Worm (Caenorhabditis elegans) whole organism, young adult: ENCODE data around the gene M163.21.
A peak's percentile ranks its signal among the peaks of the same experiment; 100 is the strongest.

ENCODE experiments used
- B0019.2 ChIP-seq: fragments of 200-800 bp; sonication (Bioruptor generic); conservative IDR thresholded peaks from 2 replicates; pipeline ENCODE4 v1.3.6; 2022; ENCODE audit warnings: missing genetic modification reagents, missing genetic modification characterization, missing compliant biosample characterization
- F10E7.11 ChIP-seq: sonication (generic microtip); optimal IDR thresholded peaks from 2 replicates; lab custom pipeline; 2017; ENCODE audit warnings: mild to moderate bottlenecking, missing genetic modification characterization, moderate library complexity, missing compliant biosample characterization
- F23B12.7 ChIP-seq: sonication (generic microtip); optimal IDR thresholded peaks from 2 replicates; lab custom pipeline; 2017; ENCODE audit warnings: missing genetic modification characterization, mild to moderate bottlenecking, missing compliant biosample characterization, antibody characterized with exemption, moderate library complexity; ENCODE audit not compliant: insufficient read depth
- F39B2.1 ChIP-seq: fragments of 200-800 bp; sonication (Bioruptor generic); IDR thresholded peaks from 2 replicates; pipeline ENCODE4 v1.3.6; 2022; ENCODE audit warnings: missing genetic modification reagents, missing genetic modification characterization, missing compliant biosample characterization
- F52B5.7 ChIP-seq: sonication (generic microtip); optimal IDR thresholded peaks from 2 replicates; lab custom pipeline; 2016; ENCODE audit warnings: mild to moderate bottlenecking, missing genetic modification characterization, missing compliant biosample characterization
- K11D2.4 ChIP-seq: fragments of 200-800 bp; sonication (Bioruptor generic); IDR thresholded peaks from 2 replicates; pipeline ENCODE4 v1.3.6; 2022; ENCODE audit warnings: missing genetic modification reagents, missing genetic modification characterization, missing compliant biosample characterization
- K12H6.12 ChIP-seq: fragments of 200-800 bp; sonication (Bioruptor generic); optimal IDR thresholded peaks from 2 replicates; lab custom pipeline; 2018; ENCODE audit warnings: mild to moderate bottlenecking, missing genetic modification characterization, missing compliant biosample characterization
- Y79H2A.3 ChIP-seq: fragments of 200-800 bp; sonication (Bioruptor generic); conservative IDR thresholded peaks from 2 replicates; pipeline ENCODE4 v1.3.6; 2022; ENCODE audit warnings: missing genetic modification reagents, missing genetic modification characterization, missing compliant biosample characterization
- ZK185.1 ChIP-seq: sonication (generic microtip); optimal IDR thresholded peaks from 2 replicates; lab custom pipeline; 2016; ENCODE audit warnings: mild to moderate bottlenecking, missing genetic modification characterization, missing compliant biosample characterization; ENCODE audit not compliant: poor library complexity, severe bottlenecking
- akir-1 ChIP-seq: fragments of 200-800 bp; sonication (Bioruptor generic); optimal IDR thresholded peaks from 2 replicates; lab custom pipeline; 2018; ENCODE audit warnings: mild to moderate bottlenecking, missing genetic modification characterization, moderate library complexity, missing compliant biosample characterization
- atf-7 ChIP-seq: sonication (generic microtip); optimal IDR thresholded peaks from 2 replicates; lab custom pipeline; 2017; ENCODE audit warnings: mild to moderate bottlenecking, missing genetic modification characterization, missing compliant biosample characterization
- attf-3 ChIP-seq: fragments of 200-800 bp; sonication (Bioruptor generic); conservative IDR thresholded peaks from 2 replicates; pipeline ENCODE4 v1.3.6; 2022; ENCODE audit warnings: missing genetic modification reagents, missing genetic modification characterization, missing compliant biosample characterization
- attf-5 ChIP-seq: fragments of 200-800 bp; sonication (Bioruptor generic); optimal IDR thresholded peaks from 2 replicates; lab custom pipeline; 2018; ENCODE audit warnings: mild to moderate bottlenecking, missing genetic modification characterization, missing compliant biosample characterization
- bed-2 ChIP-seq: fragments of 200-800 bp; sonication (Bioruptor generic); IDR thresholded peaks from 2 replicates; pipeline ENCODE4 v1.3.6; 2022; ENCODE audit warnings: missing genetic modification reagents, missing genetic modification characterization, missing compliant biosample characterization
- cebp-1 ChIP-seq, 2 experiments: fragments of 200-800 bp in 1 of 2; sonication (Bioruptor generic) in 1 of 2; sonication (generic microtip) in 1 of 2; IDR thresholded peaks in 1 of 2; optimal IDR thresholded peaks in 1 of 2; 2 replicates each; pipeline versions ENCODE4 v1.3.6 to Lab custom; 2017 to 2022; ENCODE audit warnings: missing compliant biosample characterization in 2 of 2, missing genetic modification characterization in 2 of 2, mild to moderate bottlenecking in 1 of 2, missing genetic modification reagents in 1 of 2, moderate library complexity in 1 of 2
- cebp-2 ChIP-seq: fragments of 200-800 bp; sonication (Bioruptor generic); IDR thresholded peaks from 2 replicates; pipeline ENCODE4 v1.3.6; 2022; ENCODE audit warnings: missing genetic modification characterization, missing compliant biosample characterization
- ceh-100 ChIP-seq: fragments of 200-800 bp; sonication (Bioruptor generic); IDR thresholded peaks from 2 replicates; pipeline ENCODE4 v1.3.6; 2022; ENCODE audit warnings: missing genetic modification reagents, missing genetic modification characterization, missing compliant biosample characterization
- ceh-27 ChIP-seq: fragments of 200-800 bp; sonication (Bioruptor generic); optimal IDR thresholded peaks from 2 replicates; lab custom pipeline; 2018; ENCODE audit warnings: mild to moderate bottlenecking, missing genetic modification characterization, moderate library complexity, missing compliant biosample characterization
- chd-7 ChIP-seq: sonication (generic microtip); optimal IDR thresholded peaks from 2 replicates; lab custom pipeline; 2016; ENCODE audit warnings: mild to moderate bottlenecking, missing genetic modification characterization, moderate library complexity, missing compliant biosample characterization
- egl-18 ChIP-seq: fragments of 200-800 bp; sonication (Bioruptor generic); IDR thresholded peaks from 2 replicates; pipeline ENCODE4 v1.3.6; 2022; ENCODE audit warnings: missing genetic modification reagents, missing genetic modification characterization, missing compliant biosample characterization
- egrh-3 ChIP-seq: fragments of 200-800 bp; sonication (Bioruptor generic); IDR thresholded peaks from 2 replicates; pipeline ENCODE4 v1.3.6; 2022; ENCODE audit warnings: missing genetic modification reagents, missing genetic modification characterization, missing compliant biosample characterization
- ets-4 ChIP-seq: fragments of 200-800 bp; sonication (Bioruptor generic); optimal IDR thresholded peaks from 2 replicates; lab custom pipeline; 2018; ENCODE audit warnings: mild to moderate bottlenecking, missing genetic modification characterization, missing compliant biosample characterization
- fkh-3 ChIP-seq: sonication (generic microtip); optimal IDR thresholded peaks from 2 replicates; lab custom pipeline; 2016; ENCODE audit warnings: mild to moderate bottlenecking, missing genetic modification characterization, missing compliant biosample characterization
- hmg-1.2 ChIP-seq: fragments of 200-800 bp; sonication (Bioruptor generic); IDR thresholded peaks from 2 replicates; pipeline ENCODE4 v1.3.6; 2022; ENCODE audit warnings: missing genetic modification reagents, missing genetic modification characterization, missing compliant biosample characterization
- hrde-1 ChIP-seq: sonication (generic microtip); optimal IDR thresholded peaks from 2 replicates; lab custom pipeline; 2016; ENCODE audit warnings: missing genetic modification characterization, mild to moderate bottlenecking, missing compliant biosample characterization, moderate library complexity, missing genotype, missing genetic modification reagents, borderline replicate concordance
- hsf-1 ChIP-seq: fragments of 200-800 bp; sonication (Bioruptor generic); IDR thresholded peaks from 2 replicates; pipeline ENCODE4 v1.3.6; 2022; ENCODE audit warnings: missing genetic modification reagents, missing genetic modification characterization, missing compliant biosample characterization
- let-526 ChIP-seq: fragments of 200-800 bp; sonication (Bioruptor generic); IDR thresholded peaks from 2 replicates; pipeline ENCODE4 v1.3.6; 2022; ENCODE audit warnings: missing genetic modification reagents, missing genetic modification characterization, missing compliant biosample characterization
- lin-35 ChIP-seq, 3 experiments: fragments of 150-350 bp in 2 of 3; sonication (generic microtip) in 1 of 3; optimal IDR thresholded peaks; 2 replicates each; lab custom pipeline; 2014 to 2018; ENCODE audit warnings: missing biosample characterization in 3 of 3, missing genetic modification characterization in 3 of 3, missing genetic modification reagents in 3 of 3
- lin-40 ChIP-seq: sonication (generic microtip); optimal IDR thresholded peaks from 2 replicates; lab custom pipeline; 2016; ENCODE audit warnings: missing genetic modification characterization, mild to moderate bottlenecking, missing compliant biosample characterization, missing genotype, missing genetic modification reagents
- nfya-2 ChIP-seq: fragments of 200-800 bp; sonication (Bioruptor generic); IDR thresholded peaks from 2 replicates; pipeline ENCODE4 v1.3.6; 2022; ENCODE audit warnings: missing genetic modification reagents, missing genetic modification characterization, missing compliant biosample characterization
- nfyb-1 ChIP-seq: fragments of 200-800 bp; sonication (Bioruptor generic); IDR thresholded peaks from 2 replicates; pipeline ENCODE4 v1.3.6; 2022; ENCODE audit warnings: missing genetic modification reagents, missing genetic modification characterization, missing compliant biosample characterization
- nhr-120 ChIP-seq: fragments of 200-800 bp; sonication (Bioruptor generic); IDR thresholded peaks from 2 replicates; pipeline ENCODE4 v1.3.6; 2022; ENCODE audit warnings: missing genetic modification characterization, missing compliant biosample characterization
- nhr-90 ChIP-seq: sonication (generic microtip); optimal IDR thresholded peaks from 2 replicates; lab custom pipeline; 2016; ENCODE audit warnings: missing genotype, mild to moderate bottlenecking, missing genetic modification characterization, missing compliant biosample characterization
- rec-8 ChIP-seq, 2 experiments: sonication (generic microtip); optimal IDR thresholded peaks; 2 replicates each; lab custom pipeline; 2016; ENCODE audit warnings: mild to moderate bottlenecking in 2 of 2, missing genetic modification characterization in 2 of 2, missing genetic modification reagents in 2 of 2, missing genotype in 2 of 2, missing biosample characterization in 1 of 2, missing compliant biosample characterization in 1 of 2, moderate library complexity in 1 of 2
- rpc-1 ChIP-seq, 2 experiments: fragments of 150-350 bp in 1 of 2; sonication (generic microtip) in 1 of 2; optimal IDR thresholded peaks; 2 replicates each; lab custom pipeline; 2014 to 2018; ENCODE audit warnings: missing biosample characterization in 1 of 2, missing genetic modification characterization in 1 of 2, missing genetic modification reagents in 1 of 2, missing genotype in 1 of 2
- snpc-1.1 ChIP-seq: sonication (generic microtip); optimal IDR thresholded peaks from 2 replicates; lab custom pipeline; 2017; ENCODE audit warnings: missing genetic modification characterization, mild to moderate bottlenecking, missing compliant biosample characterization, antibody characterized with exemption, moderate library complexity, missing genotype, missing genetic modification reagents; ENCODE audit not compliant: insufficient read depth
- snpc-3.4 ChIP-seq: sonication (generic microtip); optimal IDR thresholded peaks from 2 replicates; lab custom pipeline; 2017; ENCODE audit warnings: missing genetic modification characterization, mild to moderate bottlenecking, missing compliant biosample characterization, antibody characterized with exemption, moderate library complexity, missing genotype, missing genetic modification reagents
- snpc-4 ChIP-seq, 5 experiments: fragments of 150-350 bp in 1 of 5; sonication (generic microtip) in 4 of 5; optimal IDR thresholded peaks; 2 replicates each; lab custom pipeline; 2014 to 2018; ENCODE audit warnings: missing genetic modification characterization in 5 of 5, missing biosample characterization in 3 of 5, antibody characterized with exemption in 2 of 5, mild to moderate bottlenecking in 2 of 5, missing compliant biosample characterization in 2 of 5, missing genotype in 2 of 5, moderate library complexity in 2 of 5, missing genetic modification reagents in 1 of 5
- sptf-2 ChIP-seq: fragments of 200-800 bp; sonication (Bioruptor generic); optimal IDR thresholded peaks from 2 replicates; lab custom pipeline; 2018; ENCODE audit warnings: mild to moderate bottlenecking, missing genetic modification characterization, missing compliant biosample characterization
- tbp1 ChIP-seq: fragments of 200-800 bp; sonication (Bioruptor generic); optimal IDR thresholded peaks from 2 replicates; lab custom pipeline; 2018; ENCODE audit warnings: mild to moderate bottlenecking, missing genetic modification characterization, missing compliant biosample characterization
- tlf-1 ChIP-seq: fragments of 200-800 bp; sonication (Bioruptor generic); optimal IDR thresholded peaks from 2 replicates; lab custom pipeline; 2018; ENCODE audit warnings: mild to moderate bottlenecking, missing genetic modification characterization, missing compliant biosample characterization
- ztf-22 ChIP-seq: fragments of 200-800 bp; sonication (Bioruptor generic); optimal IDR thresholded peaks from 2 replicates; lab custom pipeline; 2018; ENCODE audit warnings: mild to moderate bottlenecking, missing genetic modification characterization, moderate library complexity, missing compliant biosample characterization
- ztf-25 ChIP-seq: fragments of 200-800 bp; sonication (Bioruptor generic); IDR thresholded peaks from 2 replicates; pipeline ENCODE4 v1.3.6; 2022; ENCODE audit warnings: missing genetic modification reagents, missing genetic modification characterization, missing compliant biosample characterization
- ztf-26 ChIP-seq: sonication (generic microtip); optimal IDR thresholded peaks from 2 replicates; lab custom pipeline; 2017; ENCODE audit warnings: missing genetic modification characterization, missing compliant biosample characterization
- ztf-6 ChIP-seq: fragments of 200-800 bp; sonication (Bioruptor generic); IDR thresholded peaks from 2 replicates; pipeline ENCODE4 v1.3.6; 2022; ENCODE audit warnings: missing genetic modification reagents, missing genetic modification characterization, missing compliant biosample characterization

The M163.21 gene

DNA sequence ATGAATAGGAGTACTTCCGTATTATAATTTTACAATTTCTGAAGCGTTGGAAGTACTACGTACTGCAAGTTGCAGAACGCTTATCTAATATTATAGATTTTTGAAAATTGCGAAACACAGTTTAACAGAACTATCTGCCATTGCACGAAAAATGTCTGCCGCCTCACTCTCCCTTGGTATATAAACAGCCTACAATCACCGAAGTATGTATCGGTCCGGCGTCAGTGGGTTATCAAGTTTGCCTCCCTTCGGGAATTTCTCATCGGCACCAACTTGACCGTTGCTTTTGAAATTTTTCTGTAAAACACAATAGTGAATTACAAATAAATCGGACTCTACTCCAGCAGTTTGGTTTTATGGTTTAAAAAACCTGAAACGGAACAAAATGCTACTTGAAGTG lies 10.7 kb downstream of the M163.21 start (continued):
- peak; percentile 38 for TF ChIP-seq ZK185.1 (tag; lab: Kevin White, UChicago)
- TF ChIP-seq ztf-26 (tag; lab: Kevin White, UChicago) = peak; percentile 43
- no peak for TF ChIP-seq hrde-1
- no peak for TF ChIP-seq F39B2.1 (GFP tag; lab: Robert Waterston, UW)
- no peak for TF ChIP-seq ets-4
- no peak for TF ChIP-seq egrh-3 (GFP tag; lab: Robert Waterston, UW)
- no peak for TF ChIP-seq ztf-22 (GFP tag; lab: Kevin White, UChicago)
- peak; percentile 49 for TF ChIP-seq lin-40 (tag; lab: Kevin White, UChicago)
- no peak for TF ChIP-seq atf-7
- TF ChIP-seq nhr-120 (GFP tag; lab: Robert Waterston, UW) = no peak
- TF ChIP-seq attf-3 (GFP tag; lab: Robert Waterston, UW) = no peak
- TF ChIP-seq nfya-2 (GFP tag; lab: Robert Waterston, UW) = no peak
- no peak for TF ChIP-seq sptf-2 (GFP tag; lab: Kevin White, UChicago)
- no peak for TF ChIP-seq fkh-3
- peak; percentile 61; the same call in 1 of the 2 replicates for TF ChIP-seq nfyb-1 (GFP tag; lab: Robert Waterston, UW)
- TF ChIP-seq F52B5.7 (tag; lab: Kevin White, UChicago) = no peak
- no peak for TF ChIP-seq attf-5 (GFP tag; lab: Kevin White, UChicago)
- peak; percentile 53 for TF ChIP-seq tbp1 (GFP tag; lab: Kevin White, UChicago)
- TF ChIP-seq rpc-1 (optimal IDR thresholded peaks at IDR 0.05; lab: Kevin White, UChicago) = peak; percentile 49
- TF ChIP-seq rpc-1 (tag; optimal IDR thresholded peaks at IDR 0.05; lab: Kevin White, UChicago) = peak; percentile 33
- no peak for TF ChIP-seq hsf-1
- no peak for TF ChIP-seq chd-7 (tag; lab: Kevin White, UChicago)
- no peak for TF ChIP-seq K11D2.4 (GFP tag; lab: Robert Waterston, UW)
- TF ChIP-seq ceh-27 (GFP tag; lab: Kevin White, UChicago) = no peak
- no peak for TF ChIP-seq bed-2 (GFP tag; lab: Robert Waterston, UW)
- no peak for TF ChIP-seq egl-18
- no peak for TF ChIP-seq Y79H2A.3
- TF ChIP-seq let-526 (GFP tag; lab: Robert Waterston, UW) = no peak
- no peak for TF ChIP-seq ztf-6 (GFP tag; lab: Robert Waterston, UW)
- TF ChIP-seq snpc-4 (GFP tag; optimal IDR thresholded peaks at IDR 0.05; lab: Kevin White, UChicago) = peak; percentile 56
- TF ChIP-seq snpc-4 (tag; optimal IDR thresholded peaks at IDR 0.05; lab: Kevin White, UChicago) = peak; percentile 90 to 98 (median 96)
- no peak for TF ChIP-seq ceh-100 (GFP tag; lab: Robert Waterston, UW)
- no peak for TF ChIP-seq B0019.2 (GFP tag; lab: Robert Waterston, UW)
- no peak for TF ChIP-seq cebp-2 (GFP tag; lab: Robert Waterston, UW)
- TF ChIP-seq K12H6.12 (tag; lab: Kevin White, UChicago) = no peak
- TF ChIP-seq nhr-90 = no peak
- no peak for TF ChIP-seq akir-1 (GFP tag; lab: Kevin White, UChicago)
- no peak for TF ChIP-seq tlf-1
- no peak for TF ChIP-seq F10E7.11 (tag; lab: Kevin White, UChicago)

DNA sequence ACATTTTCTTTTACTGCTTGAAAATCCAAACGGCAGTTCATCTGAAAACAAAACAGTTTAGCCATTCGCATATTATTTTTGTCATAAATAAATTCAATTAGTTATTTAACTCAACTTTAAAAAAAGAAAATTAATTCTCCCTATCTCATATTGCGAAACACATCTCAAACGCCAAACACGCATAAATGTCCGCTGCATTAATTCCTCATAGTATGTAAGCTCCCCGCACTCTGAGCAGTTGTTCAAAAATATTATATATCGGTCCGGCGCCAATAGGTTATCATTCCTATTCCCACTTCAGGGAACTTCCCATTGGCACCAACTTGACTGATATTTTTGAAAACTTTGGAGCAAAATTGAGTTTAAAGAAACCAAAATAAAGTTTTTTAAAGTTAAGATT lies 11.6 kb downstream of the M163.21 start:
- TF ChIP-seq snpc-3.4 (peak; percentile 60), lin-35 (GFP tag; optimal IDR thresholded peaks at IDR 0.05; lab: Kevin White, UChicago) (peak in 1 of 3 experiments; percentile 19), F10E7.11 (tag; lab: Kevin White, UChicago) (no peak), snpc-1.1 (tag; lab: Kevin White, UChicago) (peak; percentile 85), rec-8 (tag; optimal IDR thresholded peaks at IDR 0.05; lab: Kevin White, UChicago) (no peak), cebp-1 (GFP tag; IDR thresholded peaks at IDR 0.05; lab: Robert Waterston, UW) (peak; percentile 61; the same call in 1 of the 2 replicates), cebp-1 (tag; optimal IDR thresholded peaks at IDR 0.05; lab: Kevin White, UChicago) (peak; percentile 93), tbp1 (GFP tag; lab: Kevin White, UChicago) (peak; percentile 43), hmg-1.2 (GFP tag; lab: Robert Waterston, UW) (peak; percentile 10; the same call in 1 of the 2 replicates), snpc-4 (GFP tag; optimal IDR thresholded peaks at IDR 0.05; lab: Kevin White, UChicago) (peak; percentile 96), snpc-4 (tag; optimal IDR thresholded peaks at IDR 0.05; lab: Kevin White, UChicago) (peak; percentile 92 to 98 (median 97)), tlf-1 (no peak), ztf-26 (tag; lab: Kevin White, UChicago) (no peak), lin-40 (tag; lab: Kevin White, UChicago) (peak; percentile 22), ztf-25 (GFP tag; lab: Robert Waterston, UW) (0 out of 2 replicates have a peak, but pooled peaks have one; percentile 16), F23B12.7 (no peak)
